Fruit fly (Drosophila melanogaster) whole organism, wandering third instar larva: ENCODE measurements around the gene RNaseX25.

Experiments used
- Abd-B ChIP-seq: fragments of >200 bp; optimal IDR thresholded peaks from 2 replicates; lab custom pipeline; 2017; ENCODE audit warnings: missing biosample characterization, missing genetic modification characterization
- CG32264 ChIP-seq: fragments of 200-800 bp; sonication (Bioruptor generic); optimal IDR thresholded peaks from 2 replicates; lab custom pipeline; 2016; ENCODE audit warnings: missing biosample characterization, missing genetic modification characterization
- CG9705 ChIP-seq: fragments of 200-800 bp; sonication (Bioruptor generic); optimal IDR thresholded peaks from 2 replicates; lab custom pipeline; 2018; ENCODE audit warnings: missing biosample characterization, mild to moderate bottlenecking, missing genetic modification characterization
- Hr83 ChIP-seq: fragments of 200-300 bp; sonication (Bioruptor generic); optimal IDR thresholded peaks from 2 replicates; lab custom pipeline; 2016; ENCODE audit warnings: missing biosample characterization, mild to moderate bottlenecking, missing genetic modification characterization, moderate library complexity; ENCODE audit not compliant: poor library complexity, severe bottlenecking
- Jra ChIP-seq: sonication (Bioruptor generic); optimal IDR thresholded peaks from 2 replicates; lab custom pipeline; 2016; ENCODE audit warnings: missing biosample characterization, missing genetic modification characterization
- N ChIP-seq: fragments of >200 bp; optimal IDR thresholded peaks from 2 replicates; lab custom pipeline; 2018; ENCODE audit warnings: missing biosample characterization, missing external identifiers, missing genetic modification characterization
- OdsH ChIP-seq: fragments of 200-800 bp; sonication (Bioruptor generic); optimal IDR thresholded peaks from 2 replicates; lab custom pipeline; 2016; ENCODE audit warnings: missing biosample characterization, mild to moderate bottlenecking, missing genetic modification characterization
- brk ChIP-seq: fragments of 200-800 bp; sonication (Bioruptor generic); optimal IDR thresholded peaks from 2 replicates; lab custom pipeline; 2016; ENCODE audit warnings: missing biosample characterization, mild to moderate bottlenecking, missing genetic modification characterization
- fru ChIP-seq: fragments of 200-800 bp; sonication (Bioruptor generic); optimal IDR thresholded peaks from 3 replicates; lab custom pipeline; 2016; ENCODE audit warnings: missing biosample characterization, mild to moderate bottlenecking, missing genetic modification characterization
- h ChIP-seq: fragments of 200-800 bp; sonication (Bioruptor generic); optimal IDR thresholded peaks from 3 replicates; lab custom pipeline; 2016; ENCODE audit warnings: missing biosample characterization, mild to moderate bottlenecking, missing genetic modification characterization
- jim ChIP-seq: fragments of 175-275, 200-325 bp; sonication (Bioruptor generic); optimal IDR thresholded peaks from 2 replicates; lab custom pipeline; 2016; ENCODE audit warnings: missing biosample characterization, mild to moderate bottlenecking, missing genetic modification characterization

DNA sequence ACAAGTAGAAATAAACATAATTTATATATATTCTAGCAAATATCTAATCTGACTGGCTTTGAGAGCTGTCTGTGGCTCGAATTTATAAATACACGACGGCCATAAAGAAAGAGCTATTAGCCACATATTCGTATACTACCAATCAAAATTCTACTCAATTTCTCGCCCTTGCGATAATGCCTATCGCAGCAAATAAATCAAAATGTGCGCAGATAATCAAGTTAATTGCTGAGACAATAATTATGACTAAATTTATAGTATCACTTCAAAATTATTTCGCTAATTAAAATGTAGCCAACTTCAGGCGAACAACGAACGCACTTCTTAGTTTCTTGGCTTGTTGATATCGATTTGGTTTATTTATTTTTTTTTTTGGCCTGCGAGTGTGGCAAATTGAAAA lies 18.5 kb upstream of the RNaseX25 start:
- no peak for TF ChIP-seq jim
- TF ChIP-seq CG9705 (GFP tag; lab: Kevin White, UChicago), result no peak
- no peak for TF ChIP-seq OdsH (GFP tag; lab: Kevin White, UChicago)
- TF ChIP-seq CG32264, result no peak
- TF ChIP-seq Abd-B (GFP tag; lab: Kevin White, UChicago), result no peak
- TF ChIP-seq Jra (GFP tag; lab: Kevin White, UChicago), result no peak
- TF ChIP-seq N, result no peak
- peak; percentile 52 for TF ChIP-seq h (GFP tag; lab: Kevin White, UChicago)
- no peak for TF ChIP-seq brk (GFP tag; lab: Kevin White, UChicago)
- TF ChIP-seq Hr83 (GFP tag; lab: Kevin White, UChicago), result no peak
- TF ChIP-seq fru, result no peak
